Fruit fly (Drosophila melanogaster): ENCODE measurements around the gene pn.

pn gene

dm6 chrX:2180750-2181261 lies at the start of gene pn:
TSS of gene pn (plus strand) at chrX:2181211.
- TF ChIP-seq psq (optimal IDR thresholded peaks at IDR 0.05), result no peak
- TF ChIP-seq EcR (GFP tag; optimal IDR thresholded peaks at IDR 0.05), result no peak
- TF ChIP-seq CG8478 (optimal IDR thresholded peaks at IDR 0.05), result no peak
- TF ChIP-seq Dll (optimal IDR thresholded peaks at IDR 0.05), result no peak
- no peak for TF ChIP-seq usp (GFP tag; optimal IDR thresholded peaks at IDR 0.05)
- no peak for TF ChIP-seq pan (optimal IDR thresholded peaks at IDR 0.05)

dm6 chrX:2134226-2134880 lies 46.7 kb upstream of the pn start:
- TF ChIP-seq psq (optimal IDR thresholded peaks at IDR 0.05) (no peak), CG8478 (optimal IDR thresholded peaks at IDR 0.05) (no peak), usp (GFP tag; optimal IDR thresholded peaks at IDR 0.05) (no peak), Dll (optimal IDR thresholded peaks at IDR 0.05) (no peak), EcR (GFP tag; optimal IDR thresholded peaks at IDR 0.05) (no peak), pan (optimal IDR thresholded peaks at IDR 0.05) (no peak)

dm6 chrX:2134965-2135758 lies 45.8 kb upstream of the pn start:
- no peak for TF ChIP-seq psq (optimal IDR thresholded peaks at IDR 0.05)
- no peak for TF ChIP-seq CG8478 (optimal IDR thresholded peaks at IDR 0.05)
- TF ChIP-seq usp (GFP tag; optimal IDR thresholded peaks at IDR 0.05), result no peak
- TF ChIP-seq EcR (GFP tag; optimal IDR thresholded peaks at IDR 0.05), result no peak
- TF ChIP-seq Dll (optimal IDR thresholded peaks at IDR 0.05), result no peak
- TF ChIP-seq pan (optimal IDR thresholded peaks at IDR 0.05), result peak; percentile 60

dm6 chrX:2135868-2136787 lies 44.9 kb upstream of the pn start:
- TF ChIP-seq CG8478 (optimal IDR thresholded peaks at IDR 0.05), result no peak
- no peak for TF ChIP-seq Dll (optimal IDR thresholded peaks at IDR 0.05)
- no peak for TF ChIP-seq psq (optimal IDR thresholded peaks at IDR 0.05)
- TF ChIP-seq EcR (GFP tag; optimal IDR thresholded peaks at IDR 0.05), result no peak
- no peak for TF ChIP-seq usp (GFP tag; optimal IDR thresholded peaks at IDR 0.05)
- TF ChIP-seq pan (optimal IDR thresholded peaks at IDR 0.05), result no peak

- TF ChIP-seq Dll (optimal IDR thresholded peaks at IDR 0.05) (no peak), CG8478 (optimal IDR thresholded peaks at IDR 0.05) (peak; percentile 82), psq (optimal IDR thresholded peaks at IDR 0.05) (no peak), EcR (GFP tag; optimal IDR thresholded peaks at IDR 0.05) (peak in 1 of 2 experiments; percentile 39), pan (optimal IDR thresholded peaks at IDR 0.05) (peak; percentile 98), usp (GFP tag; optimal IDR thresholded peaks at IDR 0.05) (no peak)
These were observed 44.1 kb upstream of the pn start for dm6 chrX:2136831-2137452.

- TF ChIP-seq EcR (GFP tag; optimal IDR thresholded peaks at IDR 0.05) (peak in 1 of 2 experiments; percentile 20), pan (optimal IDR thresholded peaks at IDR 0.05) (no peak), CG8478 (optimal IDR thresholded peaks at IDR 0.05) (no peak), psq (optimal IDR thresholded peaks at IDR 0.05) (no peak), Dll (optimal IDR thresholded peaks at IDR 0.05) (no peak), usp (GFP tag; optimal IDR thresholded peaks at IDR 0.05) (no peak)
These were observed 43.2 kb upstream of the pn start for dm6 chrX:2137587-2138341.

dm6 chrX:2138342-2138416 lies 42.8 kb upstream of the pn start, which contains the start of gene ph-p:
TSS of gene ph-p (minus strand) at chrX:2138371.
- TF ChIP-seq CG8478 (optimal IDR thresholded peaks at IDR 0.05) (no peak), pan (optimal IDR thresholded peaks at IDR 0.05) (no peak), EcR (GFP tag; optimal IDR thresholded peaks at IDR 0.05) (no peak), psq (optimal IDR thresholded peaks at IDR 0.05) (no peak), Dll (optimal IDR thresholded peaks at IDR 0.05) (no peak), usp (GFP tag; optimal IDR thresholded peaks at IDR 0.05) (no peak)

dm6 chrX:2138417-2138816 lies 42.6 kb upstream of the pn start:
- TF ChIP-seq Dll (optimal IDR thresholded peaks at IDR 0.05) (no peak), usp (GFP tag; optimal IDR thresholded peaks at IDR 0.05) (no peak), pan (optimal IDR thresholded peaks at IDR 0.05) (no peak), EcR (GFP tag; optimal IDR thresholded peaks at IDR 0.05) (peak in 1 of 2 experiments; percentile 24), CG8478 (optimal IDR thresholded peaks at IDR 0.05) (no peak)

- TF ChIP-seq EcR (GFP tag; optimal IDR thresholded peaks at IDR 0.05) (no peak), psq (optimal IDR thresholded peaks at IDR 0.05) (no peak), pan (optimal IDR thresholded peaks at IDR 0.05) (no peak), usp (GFP tag; optimal IDR thresholded peaks at IDR 0.05) (no peak), Dll (optimal IDR thresholded peaks at IDR 0.05) (no peak), CG8478 (optimal IDR thresholded peaks at IDR 0.05) (no peak)
These were observed 41.4 kb upstream of the pn start for dm6 chrX:2139610-2140009.

- TF ChIP-seq pan (optimal IDR thresholded peaks at IDR 0.05) (no peak), psq (optimal IDR thresholded peaks at IDR 0.05) (no peak), EcR (GFP tag; optimal IDR thresholded peaks at IDR 0.05) (no peak), CG8478 (optimal IDR thresholded peaks at IDR 0.05) (peak; percentile 39), Dll (optimal IDR thresholded peaks at IDR 0.05) (no peak), usp (GFP tag; optimal IDR thresholded peaks at IDR 0.05) (no peak)
These were observed 40.5 kb upstream of the pn start for dm6 chrX:2140487-2140886.
